Worm (Caenorhabditis elegans) whole organism, L4/young adult: ENCODE results near the gene sri-61.

Experiments
- W03F9.2 ChIP-seq: fragments of 150-350 bp; optimal IDR thresholded peaks from 2 replicates; lab custom pipeline; 2014; ENCODE audit warnings: missing biosample characterization, missing genetic modification characterization
- dao-5 ChIP-seq: sonication (generic microtip); optimal IDR thresholded peaks from 2 replicates; lab custom pipeline; 2016; ENCODE audit warnings: missing genotype, missing genetic modification characterization, moderate library complexity, missing compliant biosample characterization
- him-1 ChIP-seq: sonication (generic microtip); optimal IDR thresholded peaks from 2 replicates; lab custom pipeline; 2016; ENCODE audit warnings: missing genotype, missing genetic modification reagents, missing genetic modification characterization, missing compliant biosample characterization

DNA sequence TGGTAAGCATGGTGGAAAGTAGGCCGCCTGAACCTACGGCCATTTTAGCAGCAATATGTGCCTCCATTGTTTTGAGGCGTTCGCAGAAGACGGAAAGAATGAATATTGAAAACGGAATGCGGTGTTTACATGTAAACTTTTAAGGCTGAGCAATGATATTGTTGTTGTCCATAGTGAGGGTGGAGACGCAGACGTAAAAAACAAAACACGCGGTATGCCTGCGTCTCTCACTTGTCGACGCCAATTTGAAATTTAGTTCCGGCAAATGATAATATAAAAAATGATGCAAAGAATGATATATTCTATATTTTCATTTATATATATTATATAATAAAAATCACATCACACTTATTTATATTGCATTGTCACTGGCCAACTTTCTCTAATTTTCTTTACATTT is 7.7 kb upstream of the sri-61 start, which contains the start of gene Y47G7B.2:
- TF ChIP-seq him-1 (tag; lab: Kevin White, UChicago): no peak
- no peak for TF ChIP-seq dao-5 (tag; lab: Kevin White, UChicago)
- TF ChIP-seq W03F9.2 (tag; lab: Kevin White, UChicago): no peak
